Fruit fly (Drosophila melanogaster) whole organism, embryonic: ENCODE results near the gene CG12239.
A peak's percentile ranks its signal among the peaks of the same experiment; 100 is the strongest.

Source experiments
- Atf6 ChIP-seq: fragments of 200-800 bp; sonication (Bioruptor generic); IDR thresholded peaks from 2 replicates; pipeline ENCODE4 v1.3.6; 2022; ENCODE audit warnings: missing biosample characterization, missing genetic modification characterization
- B-H1 ChIP-seq: fragments of 200-800 bp; sonication (Bioruptor generic); IDR thresholded peaks from 3 replicates; pipeline ENCODE4 v1.3.6; 2022; ENCODE audit warnings: missing biosample characterization, missing genetic modification characterization
- Bdp1 ChIP-seq: fragments of 200-800 bp; sonication (Bioruptor generic); optimal IDR thresholded peaks from 3 replicates; lab custom pipeline; 2016; ENCODE audit warnings: missing biosample characterization, missing genetic modification characterization
- CG10147 ChIP-seq: fragments of 200-800 bp; sonication (Bioruptor generic); optimal IDR thresholded peaks from 2 replicates; lab custom pipeline; 2019; ENCODE audit warnings: missing biosample characterization, mild to moderate bottlenecking, missing genetic modification characterization, moderate library complexity
- CG12071 ChIP-seq: fragments of 200-800 bp; sonication (Bioruptor generic); optimal IDR thresholded peaks from 3 replicates; lab custom pipeline; 2018; ENCODE audit warnings: missing biosample characterization, mild to moderate bottlenecking, missing genetic modification characterization
- CG12299 ChIP-seq: fragments of 200-800 bp; sonication (Bioruptor generic); optimal IDR thresholded peaks from 2 replicates; lab custom pipeline; 2018; ENCODE audit warnings: missing biosample characterization, mild to moderate bottlenecking, missing genetic modification characterization
- CG12744 ChIP-seq: fragments of 200-800 bp; sonication (Bioruptor generic); optimal IDR thresholded peaks from 2 replicates; lab custom pipeline; 2016; ENCODE audit warnings: missing biosample characterization, missing genetic modification characterization
- CG12942 ChIP-seq: fragments of 200-800 bp; sonication (Bioruptor generic); optimal IDR thresholded peaks from 3 replicates; lab custom pipeline; 2016; ENCODE audit warnings: missing biosample characterization, missing genetic modification characterization
- CG1529 ChIP-seq: fragments of 200-800 bp; sonication (Bioruptor generic); optimal IDR thresholded peaks from 3 replicates; lab custom pipeline; 2018; ENCODE audit warnings: missing biosample characterization, missing genetic modification characterization
- CG15696 ChIP-seq: fragments of 200-800 bp; sonication (Bioruptor generic); optimal IDR thresholded peaks from 2 replicates; lab custom pipeline; 2019; ENCODE audit warnings: missing biosample characterization, mild to moderate bottlenecking, missing genetic modification characterization, moderate library complexity
- CG1792 ChIP-seq: fragments of 200-800 bp; sonication (Bioruptor generic); optimal IDR thresholded peaks from 2 replicates; lab custom pipeline; 2016; ENCODE audit warnings: missing biosample characterization, missing genetic modification characterization
- CG18599 ChIP-seq: fragments of 200-800 bp; sonication (Bioruptor generic); optimal IDR thresholded peaks from 3 replicates; lab custom pipeline; 2017; ENCODE audit warnings: missing biosample characterization, missing genetic modification characterization, mild to moderate bottlenecking, moderate library complexity, missing genetic modification reagents
- CG31441 ChIP-seq: fragments of 200-800 bp; sonication (Bioruptor generic); IDR thresholded peaks from 2 replicates; pipeline ENCODE4 v1.3.6; 2022; ENCODE audit warnings: missing biosample characterization, missing genetic modification characterization
- CG3281 ChIP-seq: fragments of 200-800 bp; sonication (Bioruptor generic); optimal IDR thresholded peaks from 3 replicates; lab custom pipeline; 2017; ENCODE audit warnings: missing biosample characterization, mild to moderate bottlenecking, missing genetic modification characterization
- CG33557 ChIP-seq: fragments of 200-800 bp; sonication (Bioruptor generic); optimal IDR thresholded peaks from 2 replicates; lab custom pipeline; 2019; ENCODE audit warnings: missing biosample characterization, mild to moderate bottlenecking, missing genetic modification characterization, moderate library complexity
- CG4820 ChIP-seq: fragments of 200-800 bp; sonication (Bioruptor generic); optimal IDR thresholded peaks from 3 replicates; lab custom pipeline; 2016; ENCODE audit warnings: missing biosample characterization, missing genetic modification characterization
- CG7357 ChIP-seq: fragments of 200-800 bp; sonication (Bioruptor generic); IDR thresholded peaks from 3 replicates; pipeline ENCODE4 v1.3.6; 2022; ENCODE audit warnings: missing biosample characterization, missing genetic modification characterization
- CG8388 ChIP-seq: fragments of 200-800 bp; sonication (Bioruptor generic); optimal IDR thresholded peaks from 2 replicates; lab custom pipeline; 2019; ENCODE audit warnings: missing biosample characterization, mild to moderate bottlenecking, missing genetic modification characterization, moderate library complexity
- Doc3 ChIP-seq: fragments of 200-800 bp; sonication (Bioruptor generic); IDR thresholded peaks from 3 replicates; pipeline ENCODE4 v1.3.6; 2022; ENCODE audit warnings: missing biosample characterization, missing genetic modification characterization; ENCODE audit not compliant: partially characterized antibody
- Fer2 ChIP-seq: fragments of 200-800 bp; sonication (Bioruptor generic); optimal IDR thresholded peaks from 2 replicates; lab custom pipeline; 2018; ENCODE audit warnings: missing biosample characterization, mild to moderate bottlenecking, missing genetic modification characterization, moderate library complexity
- Fer3 ChIP-seq: fragments of 200-800 bp; sonication (Bioruptor generic); optimal IDR thresholded peaks from 2 replicates; lab custom pipeline; 2018; ENCODE audit warnings: missing biosample characterization, mild to moderate bottlenecking, missing genetic modification characterization, moderate library complexity
- Gug ChIP-seq: fragments of 200-800 bp; sonication (Bioruptor generic); IDR thresholded peaks from 4 replicates; pipeline ENCODE4 v1.3.6; 2022; ENCODE audit warnings: missing biosample characterization, missing genetic modification characterization
- HLHmδ ChIP-seq: fragments of 200-800 bp; sonication (Bioruptor generic); optimal IDR thresholded peaks from 2 replicates; lab custom pipeline; 2018; ENCODE audit warnings: missing biosample characterization, mild to moderate bottlenecking, missing genetic modification characterization, moderate library complexity
- Hand ChIP-seq: fragments of 200-800 bp; sonication (Bioruptor generic); optimal IDR thresholded peaks from 2 replicates; lab custom pipeline; 2017; ENCODE audit warnings: mild to moderate bottlenecking, missing biosample characterization, missing genetic modification reagents, missing genetic modification characterization
- Nf-YB ChIP-seq: fragments of 200-800 bp; sonication (Bioruptor generic); optimal IDR thresholded peaks from 3 replicates; lab custom pipeline; 2019; ENCODE audit warnings: missing biosample characterization, mild to moderate bottlenecking, missing genetic modification characterization, moderate library complexity
- Nf-YC ChIP-seq: fragments of 200-800 bp; optimal IDR thresholded peaks from 3 replicates; lab custom pipeline; 2019; ENCODE audit warnings: missing biosample characterization, mild to moderate bottlenecking, missing genetic modification characterization, moderate library complexity
- NfI ChIP-seq: fragments of 200-800 bp; sonication (Bioruptor generic); optimal IDR thresholded peaks from 3 replicates; lab custom pipeline; 2018; ENCODE audit warnings: missing biosample characterization, mild to moderate bottlenecking, missing genetic modification characterization, moderate library complexity
- Sry-β ChIP-seq: fragments of 200-800 bp; sonication (Bioruptor generic); optimal IDR thresholded peaks from 2 replicates; lab custom pipeline; 2018; ENCODE audit warnings: missing biosample characterization, mild to moderate bottlenecking, missing genetic modification characterization, moderate library complexity
- Sry-δ ChIP-seq: fragments of 200-800 bp; sonication (Bioruptor generic); optimal IDR thresholded peaks from 2 replicates; lab custom pipeline; 2016; ENCODE audit warnings: missing biosample characterization, missing genetic modification characterization
- aop ChIP-seq: fragments of 200-800 bp; sonication (Bioruptor generic); IDR thresholded peaks from 2 replicates; pipeline ENCODE4 v1.3.6; 2022; ENCODE audit warnings: missing biosample characterization, missing genetic modification characterization
- ap ChIP-seq: fragments of 200-800 bp; sonication (Bioruptor generic); IDR thresholded peaks from 2 replicates; pipeline ENCODE4 v1.3.6; 2022; ENCODE audit warnings: missing biosample characterization, missing genetic modification characterization
- chm ChIP-seq: fragments of 200-800 bp; sonication (Bioruptor generic); IDR thresholded peaks from 2 replicates; pipeline ENCODE4 v1.3.6; 2022; ENCODE audit warnings: missing biosample characterization, missing genetic modification characterization
- disco-r ChIP-seq: fragments of 200-800 bp; sonication (Bioruptor generic); optimal IDR thresholded peaks from 2 replicates; lab custom pipeline; 2016; ENCODE audit warnings: missing biosample characterization, missing genetic modification characterization
- dm ChIP-seq: fragments of 200-800 bp; sonication (Bioruptor generic); optimal IDR thresholded peaks from 3 replicates; lab custom pipeline; 2016; ENCODE audit warnings: missing biosample characterization, missing genetic modification characterization
- exex ChIP-seq: fragments of 200-800 bp; sonication (Bioruptor generic); optimal IDR thresholded peaks from 4 replicates; lab custom pipeline; 2018; ENCODE audit warnings: missing biosample characterization, mild to moderate bottlenecking, missing genetic modification characterization, moderate library complexity
- gce ChIP-seq: fragments of 200-800 bp; sonication (Bioruptor generic); IDR thresholded peaks from 3 replicates; pipeline ENCODE4 v1.3.6; 2022; ENCODE audit warnings: missing biosample characterization, missing genetic modification characterization
- gcm ChIP-seq: fragments of 200-800 bp; sonication (Bioruptor generic); optimal IDR thresholded peaks from 2 replicates; lab custom pipeline; 2019; ENCODE audit warnings: missing biosample characterization, mild to moderate bottlenecking, missing genetic modification characterization, moderate library complexity
- gfzf ChIP-seq: fragments of 200-800 bp; sonication (Bioruptor generic); optimal IDR thresholded peaks from 2 replicates; lab custom pipeline; 2016; ENCODE audit warnings: missing biosample characterization, mild to moderate bottlenecking, missing genetic modification characterization, moderate library complexity
- ken ChIP-seq: fragments of 200-800 bp; sonication (Bioruptor generic); IDR thresholded peaks from 3 replicates; pipeline ENCODE4 v1.3.6; 2022; ENCODE audit warnings: missing biosample characterization, missing genetic modification characterization
- org-1 ChIP-seq: fragments of 200-800 bp; sonication (Bioruptor generic); optimal IDR thresholded peaks from 2 replicates; lab custom pipeline; 2017; ENCODE audit warnings: missing biosample characterization, missing genetic modification characterization
- schlank ChIP-seq: fragments of 200-800 bp; sonication (Bioruptor generic); optimal IDR thresholded peaks from 2 replicates; lab custom pipeline; 2018; ENCODE audit warnings: missing biosample characterization, mild to moderate bottlenecking, missing genetic modification characterization
- slp2 ChIP-seq: fragments of 200-800 bp; sonication (Bioruptor generic); optimal IDR thresholded peaks from 2 replicates; lab custom pipeline; 2016; ENCODE audit warnings: missing biosample characterization, missing genetic modification characterization
- tin ChIP-seq: fragments of 200-800 bp; sonication (Bioruptor generic); optimal IDR thresholded peaks from 3 replicates; lab custom pipeline; 2016; ENCODE audit warnings: missing biosample characterization, missing genetic modification characterization
- trh ChIP-seq: fragments of 200-800 bp; sonication (Bioruptor generic); optimal IDR thresholded peaks from 2 replicates; lab custom pipeline; 2016; ENCODE audit warnings: missing biosample characterization, missing genetic modification characterization
- tx ChIP-seq: fragments of 200-800 bp; sonication (Bioruptor generic); optimal IDR thresholded peaks from 2 replicates; lab custom pipeline; 2016; ENCODE audit warnings: missing biosample characterization, missing genetic modification characterization
- usp ChIP-seq: fragments of >200 bp; optimal IDR thresholded peaks from 2 replicates; lab custom pipeline; 2017; ENCODE audit warnings: missing biosample characterization, missing genetic modification characterization
- vvl ChIP-seq: fragments of 200-800 bp; sonication (Bioruptor generic); IDR thresholded peaks from 2 replicates; pipeline ENCODE4 v1.3.6; 2022; ENCODE audit warnings: missing biosample characterization, missing genetic modification characterization
- zen ChIP-seq: fragments of 200-800 bp; sonication (Bioruptor generic); optimal IDR thresholded peaks from 3 replicates; lab custom pipeline; 2018; ENCODE audit warnings: missing biosample characterization, mild to moderate bottlenecking, missing genetic modification characterization, moderate library complexity

CG12239 gene

DNA sequence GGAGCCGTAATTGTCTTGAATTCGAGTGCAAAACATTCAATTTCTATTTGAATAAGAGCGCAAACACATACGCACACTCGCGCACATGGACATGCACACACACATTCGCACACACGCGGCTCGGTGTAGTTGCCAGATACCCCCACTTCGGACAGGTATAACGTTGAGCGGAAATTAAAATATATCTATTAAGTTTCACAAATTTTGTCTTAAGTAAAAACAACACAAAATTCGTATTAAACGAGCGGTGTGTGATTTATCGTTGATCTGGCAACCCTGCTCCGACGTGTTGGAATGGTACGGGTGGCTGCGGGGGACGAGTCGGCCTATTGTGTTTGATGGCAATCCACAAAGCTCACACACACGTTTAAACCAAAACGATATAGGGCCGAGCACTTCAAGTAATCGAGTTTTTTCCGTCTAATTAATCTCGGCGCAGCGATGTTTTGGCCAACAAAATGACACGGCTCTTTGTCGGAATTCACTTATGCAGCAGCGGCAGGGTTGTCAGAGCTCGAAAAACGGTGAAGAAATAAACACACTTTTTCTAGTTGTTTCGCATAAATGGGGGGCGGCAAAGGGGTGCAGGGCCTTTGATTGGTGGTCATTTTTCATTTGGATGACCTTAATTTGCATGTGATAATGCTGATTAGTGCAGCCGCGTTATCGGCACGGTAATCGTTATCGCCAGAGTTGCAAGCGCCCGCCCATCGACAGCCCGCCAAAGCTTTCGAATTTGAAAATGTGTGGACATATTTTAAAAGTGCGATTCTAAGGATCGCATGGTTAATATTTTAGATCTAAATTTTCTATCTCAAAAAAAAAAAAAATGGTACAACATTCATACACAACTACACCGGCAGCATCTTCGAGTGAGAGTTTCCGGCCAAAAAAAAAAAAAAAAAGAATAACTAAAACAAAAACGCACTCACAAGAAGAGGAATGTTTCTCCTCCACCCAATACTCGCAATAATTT, 45.8 kb upstream of the CG12239 start (continued):
- TF ChIP-seq CG10147 (GFP tag; lab: Kevin White, UChicago) (no peak), schlank (tag; lab: Kevin White, UChicago) (peak; percentile 70), vvl (GFP tag; lab: Robert Waterston, UW) (peak; percentile 84), CG12942 (GFP tag; lab: Kevin White, UChicago) (peak; percentile 38), Gug (GFP tag; lab: Robert Waterston, UW) (peak; percentile 69), CG8388 (GFP tag; lab: Kevin White, UChicago) (peak; percentile 63), Sry-β (GFP tag; lab: Kevin White, UChicago) (no peak), CG12071 (GFP tag; lab: Kevin White, UChicago) (peak; percentile 73), disco-r (GFP tag; lab: Kevin White, UChicago) (no peak), gfzf (no peak), CG1792 (no peak), CG7357 (GFP tag; lab: Robert Waterston, UW) (peak; percentile 35; the same call in 1 of the 3 replicates), org-1 (GFP tag; lab: Kevin White, UChicago) (peak; percentile 66), tx (peak; percentile 34), NfI (GFP tag; lab: Kevin White, UChicago) (peak; percentile 76), CG33557 (GFP tag; lab: Kevin White, UChicago) (peak; percentile 44), CG18599 (peak; percentile 88), Bdp1 (GFP tag; lab: Kevin White, UChicago) (peak; percentile 47), Nf-YB (peak; percentile 34), chm (peak; percentile 85), CG31441 (peak; percentile 60; the same call in 1 of the 2 replicates), ap (GFP tag; lab: Robert Waterston, UW) (peak; percentile 49; the same call in 1 of the 2 replicates), B-H1 (GFP tag; lab: Robert Waterston, UW) (peak; percentile 61), trh (GFP tag; lab: Kevin White, UChicago) (peak; percentile 49), usp (GFP tag; lab: Kevin White, UChicago) (no peak), Fer2 (tag; lab: Kevin White, UChicago) (peak; percentile 68), dm (GFP tag; lab: Kevin White, UChicago) (peak; percentile 19), zen (tag; lab: Kevin White, UChicago) (peak; percentile 35), Atf6 (peak; percentile 71), tin (GFP tag; lab: Kevin White, UChicago) (peak; percentile 42), CG4820 (GFP tag; lab: Kevin White, UChicago) (peak; percentile 31), ken (GFP tag; lab: Robert Waterston, UW) (peak; percentile 86), aop (GFP tag; lab: Robert Waterston, UW) (0 out of 2 replicates have a peak, but pooled peaks have one; percentile 43), CG12299 (tag; lab: Kevin White, UChicago) (peak; percentile 60), exex (tag; lab: Kevin White, UChicago) (peak; percentile 48), Doc3 (0 out of 3 replicates have a peak, but pooled peaks have one; percentile 27), Sry-δ (GFP tag; lab: Kevin White, UChicago) (peak; percentile 35), CG15696 (tag; lab: Kevin White, UChicago) (peak; percentile 24), CG12744 (GFP tag; lab: Kevin White, UChicago) (peak; percentile 7), gce (peak; percentile 68; the same call in 2 of the 3 replicates), Hand (peak; percentile 40), Nf-YC (tag; lab: Kevin White, UChicago) (peak; percentile 68), HLHmδ (GFP tag; lab: Kevin White, UChicago) (no peak), CG1529 (GFP tag; lab: Kevin White, UChicago) (peak; percentile 57), slp2 (GFP tag; lab: Kevin White, UChicago) (no peak), gcm (GFP tag; lab: Kevin White, UChicago) (peak; percentile 59), Fer3 (tag; lab: Kevin White, UChicago) (peak; percentile 73), CG3281 (GFP tag; lab: Kevin White, UChicago) (peak; percentile 83)
